Fruit fly (Drosophila melanogaster) whole organism, embryonic: ENCODE results near the gene CG6015.

Experiments
- Ada2b ChIP-seq: fragments of 200-800 bp; sonication (Bioruptor generic); IDR thresholded peaks from 2 replicates; pipeline ENCODE4 v1.3.6; 2022; ENCODE audit warnings: missing biosample characterization, missing genetic modification characterization
- Aef1 ChIP-seq: fragments of 200-800 bp; sonication (Bioruptor generic); IDR thresholded peaks from 3 replicates; pipeline ENCODE4 v1.3.6; 2022; ENCODE audit warnings: missing biosample characterization, missing genetic modification characterization
- Asciz ChIP-seq: fragments of 200-800 bp; sonication (Bioruptor generic); optimal IDR thresholded peaks from 2 replicates; lab custom pipeline; 2017; ENCODE audit warnings: missing biosample characterization, mild to moderate bottlenecking, missing genetic modification characterization, missing genetic modification reagents
- BEAF-32 ChIP-seq: fragments of 200-800 bp; sonication (Bioruptor generic); optimal IDR thresholded peaks from 3 replicates; lab custom pipeline; 2017; ENCODE audit warnings: missing biosample characterization, missing genetic modification characterization, mild to moderate bottlenecking, moderate library complexity, missing genetic modification reagents
- CG10209 ChIP-seq: fragments of 200-800 bp; sonication (Bioruptor generic); optimal IDR thresholded peaks from 3 replicates; lab custom pipeline; 2017; ENCODE audit warnings: missing biosample characterization, mild to moderate bottlenecking, missing genetic modification characterization, missing genetic modification reagents
- CG10565 ChIP-seq: fragments of 200-800 bp; sonication (Bioruptor generic); optimal IDR thresholded peaks from 3 replicates; lab custom pipeline; 2016; ENCODE audit warnings: missing biosample characterization, mild to moderate bottlenecking, missing genetic modification characterization
- CG11247 ChIP-seq: fragments of 200-800 bp; sonication (Bioruptor generic); IDR thresholded peaks from 2 replicates; pipeline ENCODE4 v1.3.6; 2022; ENCODE audit warnings: missing biosample characterization, missing genetic modification characterization
- CG11695 ChIP-seq: fragments of 200-800 bp; sonication (Bioruptor generic); IDR thresholded peaks from 3 replicates; pipeline ENCODE4 v1.3.6; 2022; ENCODE audit warnings: missing biosample characterization, missing genetic modification characterization
- CG12236 ChIP-seq: fragments of 200-800 bp; sonication (Bioruptor generic); optimal IDR thresholded peaks from 2 replicates; lab custom pipeline; 2016; ENCODE audit warnings: missing biosample characterization, missing genetic modification characterization
- CG13287 ChIP-seq: fragments of 200-800 bp; sonication (Bioruptor generic); IDR thresholded peaks from 2 replicates; pipeline ENCODE4 v1.3.6; 2022; ENCODE audit warnings: missing biosample characterization, missing genetic modification characterization; ENCODE audit not compliant: partially characterized antibody
- CG15269 ChIP-seq: fragments of 200-800 bp; sonication (Bioruptor generic); optimal IDR thresholded peaks from 2 replicates; lab custom pipeline; 2018; ENCODE audit warnings: missing biosample characterization, mild to moderate bottlenecking, missing genetic modification characterization, moderate library complexity
- CG15479 ChIP-seq: fragments of 200-800 bp; sonication (Bioruptor generic); optimal IDR thresholded peaks from 3 replicates; lab custom pipeline; 2019; ENCODE audit warnings: missing biosample characterization, mild to moderate bottlenecking, missing genetic modification characterization, moderate library complexity
- CG16815 ChIP-seq: fragments of 200-800 bp; sonication (Bioruptor generic); optimal IDR thresholded peaks from 3 replicates; lab custom pipeline; 2017; ENCODE audit warnings: missing biosample characterization, mild to moderate bottlenecking, missing genetic modification characterization
- CG17568 ChIP-seq: fragments of 200-800 bp; sonication (Bioruptor generic); optimal IDR thresholded peaks from 2 replicates; lab custom pipeline; 2018; ENCODE audit warnings: missing biosample characterization, mild to moderate bottlenecking, missing genetic modification characterization, moderate library complexity
- CG17612 ChIP-seq: fragments of 200-800 bp; sonication (Bioruptor generic); IDR thresholded peaks from 2 replicates; pipeline ENCODE4 v1.3.6; 2022; ENCODE audit warnings: missing biosample characterization, missing genetic modification characterization
- CG2129 ChIP-seq: fragments of 200-800 bp; sonication (Bioruptor generic); IDR thresholded peaks from 2 replicates; pipeline ENCODE4 v1.3.6; 2022; ENCODE audit warnings: missing biosample characterization, missing genetic modification characterization; ENCODE audit not compliant: partially characterized antibody
- CG3065 ChIP-seq: fragments of 200-800 bp; sonication (Bioruptor generic); optimal IDR thresholded peaks from 2 replicates; lab custom pipeline; 2016; ENCODE audit warnings: missing biosample characterization, missing genetic modification characterization
- CG31441 ChIP-seq: fragments of 200-800 bp; sonication (Bioruptor generic); IDR thresholded peaks from 2 replicates; pipeline ENCODE4 v1.3.6; 2022; ENCODE audit warnings: missing biosample characterization, missing genetic modification characterization
- CG33213 ChIP-seq: fragments of 200-800 bp; sonication (Bioruptor generic); optimal IDR thresholded peaks from 3 replicates; lab custom pipeline; 2016; ENCODE audit warnings: missing biosample characterization, missing genetic modification characterization
- CG34224 ChIP-seq: fragments of 200-800 bp; sonication (Bioruptor generic); IDR thresholded peaks from 3 replicates; pipeline ENCODE4 v1.3.6; 2022; ENCODE audit warnings: missing biosample characterization, missing genetic modification characterization; ENCODE audit not compliant: partially characterized antibody
- CG42726 ChIP-seq: fragments of 200-800 bp; sonication (Bioruptor generic); IDR thresholded peaks from 2 replicates; pipeline ENCODE4 v1.3.6; 2022; ENCODE audit warnings: missing biosample characterization, missing genetic modification characterization; ENCODE audit not compliant: partially characterized antibody
- CG4282 ChIP-seq: fragments of 200-800 bp; sonication (Bioruptor generic); optimal IDR thresholded peaks from 2 replicates; lab custom pipeline; 2016; ENCODE audit warnings: missing biosample characterization, missing genetic modification characterization
- CG4360 ChIP-seq: fragments of 200-800 bp; sonication (Bioruptor generic); IDR thresholded peaks from 2 replicates; pipeline ENCODE4 v1.3.6; 2022; ENCODE audit warnings: missing biosample characterization, missing genetic modification characterization
- CG4424 ChIP-seq: fragments of 200-800 bp; sonication (Bioruptor generic); optimal IDR thresholded peaks from 3 replicates; lab custom pipeline; 2016; ENCODE audit warnings: missing biosample characterization, missing genetic modification characterization
- CG7372 ChIP-seq: fragments of 200-800 bp; sonication (Bioruptor generic); IDR thresholded peaks from 2 replicates; pipeline ENCODE4 v1.3.6; 2022; ENCODE audit warnings: missing biosample characterization, missing genetic modification characterization
- CG8478 ChIP-seq: fragments of >200 bp; optimal IDR thresholded peaks from 2 replicates; lab custom pipeline; 2018
- CG9797 ChIP-seq: fragments of 200-800 bp; sonication (Bioruptor generic); optimal IDR thresholded peaks from 3 replicates; lab custom pipeline; 2018; ENCODE audit warnings: missing biosample characterization, mild to moderate bottlenecking, missing genetic modification characterization
- CG9876 ChIP-seq: fragments of 200-800 bp; sonication (Bioruptor generic); optimal IDR thresholded peaks from 2 replicates; lab custom pipeline; 2016; ENCODE audit warnings: missing biosample characterization, missing genetic modification characterization
- CHES-1-like ChIP-seq: fragments of 200-800 bp; sonication (Bioruptor generic); optimal IDR thresholded peaks from 2 replicates; lab custom pipeline; 2016; ENCODE audit warnings: missing biosample characterization, missing genetic modification characterization
- D19A ChIP-seq: fragments of 200-800 bp; optimal IDR thresholded peaks from 3 replicates; lab custom pipeline; 2019; ENCODE audit warnings: missing biosample characterization, mild to moderate bottlenecking, missing genetic modification characterization, moderate library complexity
- Dip3 ChIP-seq: fragments of 200-800 bp; sonication (Bioruptor generic); optimal IDR thresholded peaks from 3 replicates; lab custom pipeline; 2016; ENCODE audit warnings: missing biosample characterization, missing genetic modification characterization
- Hr51 ChIP-seq, 2 experiments: fragments of 200-800 bp; sonication (Bioruptor generic); optimal IDR thresholded peaks; 2 replicates in 1 of 2; 3 replicates in 1 of 2; lab custom pipeline; 2016 to 2018; ENCODE audit warnings: missing biosample characterization in 2 of 2, missing genetic modification characterization in 2 of 2, mild to moderate bottlenecking in 1 of 2, moderate library complexity in 1 of 2
- Mes4 ChIP-seq: fragments of 200-800 bp; sonication (Bioruptor generic); optimal IDR thresholded peaks from 2 replicates; lab custom pipeline; 2016; ENCODE audit warnings: missing biosample characterization, missing genetic modification characterization
- Mrtf ChIP-seq: fragments of 200-800 bp; sonication (Bioruptor generic); IDR thresholded peaks from 3 replicates; pipeline ENCODE4 v1.3.6; 2022; ENCODE audit warnings: missing biosample characterization, missing genetic modification characterization
- NK7.1 ChIP-seq: fragments of 200-800 bp; sonication (Bioruptor generic); optimal IDR thresholded peaks from 3 replicates; lab custom pipeline; 2016; ENCODE audit warnings: missing biosample characterization, missing genetic modification characterization
- bowl ChIP-seq: fragments of 200-800 bp; sonication (Bioruptor generic); IDR thresholded peaks from 2 replicates; pipeline ENCODE4 v1.3.6; 2022; ENCODE audit warnings: missing biosample characterization, missing genetic modification characterization
- ci ChIP-seq: fragments of 200-800 bp; sonication (Bioruptor generic); IDR thresholded peaks from 3 replicates; pipeline ENCODE4 v1.3.6; 2022; ENCODE audit warnings: missing biosample characterization, missing genetic modification characterization
- crc ChIP-seq: fragments of 200-800 bp; sonication (Bioruptor generic); optimal IDR thresholded peaks from 2 replicates; lab custom pipeline; 2016; ENCODE audit warnings: missing biosample characterization, missing genetic modification characterization
- crol ChIP-seq: fragments of 200-800 bp; sonication (Bioruptor generic); IDR thresholded peaks from 2 replicates; pipeline ENCODE4 v1.3.6; 2022; ENCODE audit warnings: missing biosample characterization, missing genetic modification characterization
- danr ChIP-seq: fragments of 200-800 bp; sonication (Bioruptor generic); IDR thresholded peaks from 2 replicates; pipeline ENCODE4 v1.3.6; 2022; ENCODE audit warnings: missing biosample characterization, missing genetic modification characterization
- gcm2 ChIP-seq: fragments of 200-800 bp; sonication (Bioruptor generic); optimal IDR thresholded peaks from 2 replicates; lab custom pipeline; 2016; ENCODE audit warnings: missing biosample characterization, missing genetic modification characterization
- grau ChIP-seq: fragments of 200-800 bp; optimal IDR thresholded peaks from 3 replicates; lab custom pipeline; 2019; ENCODE audit warnings: missing biosample characterization, mild to moderate bottlenecking, missing genetic modification characterization, moderate library complexity
- hb ChIP-seq: fragments of 200-800 bp; sonication (Bioruptor generic); IDR thresholded peaks from 3 replicates; pipeline ENCODE4 v1.3.6; 2022; ENCODE audit warnings: missing biosample characterization, missing genetic modification characterization; ENCODE audit not compliant: partially characterized antibody
- insv ChIP-seq, 2 experiments: fragments of 200-800 bp; sonication (Bioruptor generic); optimal IDR thresholded peaks; 3 replicates each; lab custom pipeline; 2016 to 2018; ENCODE audit warnings: missing biosample characterization in 2 of 2, missing genetic modification characterization in 2 of 2
- kay ChIP-seq: fragments of 200-800 bp; sonication (Bioruptor generic); optimal IDR thresholded peaks from 2 replicates; lab custom pipeline; 2016; ENCODE audit warnings: missing biosample characterization, missing genetic modification characterization
- kni ChIP-seq: fragments of 200-800 bp; sonication (Bioruptor generic); optimal IDR thresholded peaks from 3 replicates; lab custom pipeline; 2017; ENCODE audit warnings: mild to moderate bottlenecking, missing biosample characterization, missing genetic modification reagents, missing genetic modification characterization
- sim ChIP-seq: fragments of 200-800 bp; sonication (Bioruptor generic); IDR thresholded peaks from 2 replicates; pipeline ENCODE4 v1.3.6; 2022; ENCODE audit warnings: missing biosample characterization, missing genetic modification characterization
- stc ChIP-seq: fragments of 200-800 bp; sonication (Bioruptor generic); IDR thresholded peaks from 2 replicates; pipeline ENCODE4 v1.3.6; 2022; ENCODE audit warnings: missing biosample characterization, missing genetic modification characterization
- tll ChIP-seq, 2 experiments: fragments of 200-800 bp in 1 of 2; fragments of >200 bp in 1 of 2; sonication (Bioruptor generic) in 1 of 2; optimal IDR thresholded peaks; 2 replicates each; lab custom pipeline; 2017 to 2019; ENCODE audit warnings: missing biosample characterization in 2 of 2, missing genetic modification characterization in 2 of 2, mild to moderate bottlenecking in 1 of 2, moderate library complexity in 1 of 2
- vnd ChIP-seq: fragments of 200-800 bp; sonication (Bioruptor generic); IDR thresholded peaks from 3 replicates; pipeline ENCODE4 v1.3.6; 2022; ENCODE audit warnings: missing biosample characterization, missing genetic modification characterization; ENCODE audit not compliant: partially characterized antibody
- vvl ChIP-seq: fragments of 200-800 bp; sonication (Bioruptor generic); IDR thresholded peaks from 2 replicates; pipeline ENCODE4 v1.3.6; 2022; ENCODE audit warnings: missing biosample characterization, missing genetic modification characterization

CG6015 gene

DNA sequence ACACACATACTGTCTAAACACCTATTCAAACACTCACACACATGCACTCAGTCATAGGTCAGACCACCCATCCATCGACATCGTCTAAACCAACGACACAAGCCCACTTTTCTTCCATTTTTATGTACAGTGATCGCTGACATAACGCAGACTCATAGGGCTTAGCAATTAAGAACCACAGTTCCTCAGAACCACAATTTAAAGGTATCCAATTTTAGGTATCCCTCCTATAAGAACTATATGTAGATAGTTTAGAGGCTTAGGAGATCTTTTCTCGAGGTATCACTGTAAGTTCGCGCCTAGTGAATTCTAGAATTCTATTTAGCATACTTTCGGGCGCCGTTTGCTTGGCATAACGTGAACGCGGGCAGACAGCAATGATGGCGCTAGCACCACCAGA is 41.2 kb downstream of the CG6015 start (continued):
- TF ChIP-seq CG15269 (no peak), bowl (GFP tag; lab: Robert Waterston, UW) (no peak), CG12236 (no peak), gcm2 (no peak), grau (tag; lab: Kevin White, UChicago) (peak; percentile 68), CG4360 (no peak), CG8478 (lab: Kevin White, UChicago) (no peak), CG10565 (GFP tag; lab: Kevin White, UChicago) (no peak), CG9876 (GFP tag; lab: Kevin White, UChicago) (no peak), CG16815 (GFP tag; lab: Kevin White, UChicago) (peak; percentile 50), CG17612 (GFP tag; lab: Robert Waterston, UW) (no peak), CG34224 (GFP tag; lab: Robert Waterston, UW) (no peak), CG3065 (GFP tag; lab: Kevin White, UChicago) (no peak), CG31441 (GFP tag; lab: Robert Waterston, UW) (no peak), CG13287 (GFP tag; lab: Robert Waterston, UW) (no peak), Aef1 (GFP tag; lab: Robert Waterston, UW) (peak; percentile 67), CG11695 (GFP tag; lab: Robert Waterston, UW) (no peak; the same call in 2 of the 3 replicates), Dip3 (peak; percentile 49), kni (no peak), CG4424 (GFP tag; lab: Kevin White, UChicago) (peak; percentile 0), stc (GFP tag; lab: Robert Waterston, UW) (no peak), CG33213 (GFP tag; lab: Kevin White, UChicago) (no peak), Asciz (GFP tag; lab: Kevin White, UChicago) (no peak), vnd (no peak), CG4282 (GFP tag; lab: Kevin White, UChicago) (no peak), Ada2b (GFP tag; lab: Robert Waterston, UW) (peak; percentile 60; the same call in 1 of the 2 replicates), hb (no peak), CG15479 (no peak), CHES-1-like (GFP tag; lab: Kevin White, UChicago) (no peak), ci (GFP tag; lab: Robert Waterston, UW) (peak; percentile 81; the same call in 2 of the 3 replicates), crc (GFP tag; lab: Kevin White, UChicago) (no peak), CG17568 (GFP tag; lab: Kevin White, UChicago) (no peak), CG2129 (GFP tag; lab: Robert Waterston, UW) (no peak), Mes4 (no peak), NK7.1 (GFP tag; lab: Kevin White, UChicago) (no peak), crol (no peak), CG7372 (GFP tag; lab: Robert Waterston, UW) (no peak), vvl (GFP tag; lab: Robert Waterston, UW) (no peak; the same call in 1 of the 2 replicates), tll (GFP tag; optimal IDR thresholded peaks at IDR 0.05; lab: Kevin White, UChicago) (no peak), CG11247 (GFP tag; lab: Robert Waterston, UW) (0 out of 2 replicates have a peak, but pooled peaks have one; percentile 16), Hr51 (GFP tag; optimal IDR thresholded peaks at IDR 0.05; lab: Kevin White, UChicago) (no peak), Mrtf (GFP tag; lab: Robert Waterston, UW) (no peak), sim (GFP tag; lab: Robert Waterston, UW) (no peak), insv (GFP tag; optimal IDR thresholded peaks at IDR 0.05; lab: Kevin White, UChicago) (no peak), CG42726 (no peak), D19A (no peak), kay (GFP tag; lab: Kevin White, UChicago) (no peak), CG10209 (GFP tag; lab: Kevin White, UChicago) (peak; percentile 22), danr (GFP tag; lab: Robert Waterston, UW) (peak; percentile 32; the same call in 1 of the 2 replicates), BEAF-32 (GFP tag; lab: Kevin White, UChicago) (no peak), CG9797 (GFP tag; lab: Kevin White, UChicago) (no peak)
